Worm (Caenorhabditis elegans): ENCODE data around the gene gldi-4.

DNA sequence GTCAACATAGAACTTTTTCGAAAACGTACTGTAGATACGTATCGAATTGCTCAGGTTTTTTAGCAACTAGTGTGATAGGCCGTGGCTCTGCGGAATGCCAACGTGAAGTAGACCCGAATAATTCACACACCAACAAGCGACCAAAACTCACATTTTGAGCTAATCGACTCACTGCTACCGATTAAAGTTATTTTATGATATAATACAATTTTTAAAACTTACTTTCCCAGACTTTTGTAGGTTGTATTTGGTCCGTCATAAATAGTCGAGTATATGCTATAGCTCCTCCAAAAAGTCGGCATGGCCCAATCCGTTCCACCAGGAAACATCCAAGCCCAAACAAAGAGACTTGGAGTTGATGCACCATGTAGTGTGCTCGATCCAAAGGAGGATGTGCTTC is 6.6 kb upstream of the gldi-4 start, which contains the start of gene C25A8.1:
- TF ChIP-seq lin-38 (GFP tag; IDR thresholded peaks at IDR 0.05) (no peak), unc-130 (GFP tag; optimal IDR thresholded peaks at IDR 0.05) (no peak), nhr-28 (tag; optimal IDR thresholded peaks at IDR 0.05) (no peak), Y105C5A.15 (GFP tag; IDR thresholded peaks at IDR 0.05) (no peak)
